Fruit fly (Drosophila melanogaster) whole organism, prepupa: ENCODE measurements around the gene hook.

Experiments used
- Blimp-1 ChIP-seq: fragments of 200-800 bp; sonication (Bioruptor generic); optimal IDR thresholded peaks from 3 replicates; lab custom pipeline; 2017; ENCODE audit warnings: missing biosample characterization, missing genetic modification characterization, mild to moderate bottlenecking, moderate library complexity, missing genetic modification reagents
- CG10669 ChIP-seq: fragments of 200-800 bp; sonication (Bioruptor generic); optimal IDR thresholded peaks from 3 replicates; lab custom pipeline; 2018; ENCODE audit warnings: missing biosample characterization, mild to moderate bottlenecking, missing genetic modification characterization, moderate library complexity
- CG11762 ChIP-seq: fragments of 200-800 bp; sonication (Bioruptor generic); optimal IDR thresholded peaks from 3 replicates; lab custom pipeline; 2016; ENCODE audit warnings: missing biosample characterization, missing genetic modification characterization; ENCODE audit not compliant: insufficient read depth
- CG11902 ChIP-seq: fragments of 200-800 bp; sonication (Bioruptor generic); optimal IDR thresholded peaks from 3 replicates; lab custom pipeline; 2016; ENCODE audit warnings: missing biosample characterization, missing genetic modification characterization
- CG15336 ChIP-seq: fragments of 200-800 bp; sonication (Bioruptor generic); IDR thresholded peaks from 2 replicates; pipeline ENCODE4 v1.3.6; 2022; ENCODE audit warnings: missing biosample characterization, missing genetic modification characterization
- CG1621 ChIP-seq: fragments of 200-800 bp; sonication (Bioruptor generic); optimal IDR thresholded peaks from 3 replicates; lab custom pipeline; 2018; ENCODE audit warnings: missing biosample characterization, mild to moderate bottlenecking, missing genetic modification characterization
- CG16779 ChIP-seq: fragments of 200-800 bp; sonication (Bioruptor generic); optimal IDR thresholded peaks from 3 replicates; lab custom pipeline; 2017; ENCODE audit warnings: missing biosample characterization, mild to moderate bottlenecking, missing genetic modification characterization
- CG3032 ChIP-seq: fragments of 200-800 bp; optimal IDR thresholded peaks from 2 replicates; lab custom pipeline; 2019; ENCODE audit warnings: missing biosample characterization, mild to moderate bottlenecking, missing genetic modification characterization, moderate library complexity
- CG31627 ChIP-seq: fragments of 200-800 bp; sonication (Bioruptor generic); optimal IDR thresholded peaks from 3 replicates; lab custom pipeline; 2016; ENCODE audit warnings: missing biosample characterization, missing genetic modification characterization
- CG32006 ChIP-seq: fragments of 200-800 bp; sonication (Bioruptor generic); optimal IDR thresholded peaks from 3 replicates; lab custom pipeline; 2017; ENCODE audit warnings: missing biosample characterization, mild to moderate bottlenecking, missing genetic modification characterization
- CG34406 ChIP-seq: fragments of 200-800 bp; sonication (Bioruptor generic); optimal IDR thresholded peaks from 3 replicates; lab custom pipeline; 2016; ENCODE audit warnings: missing biosample characterization, missing genetic modification characterization
- CG3919 ChIP-seq: fragments of 200-800 bp; sonication (Bioruptor generic); optimal IDR thresholded peaks from 3 replicates; lab custom pipeline; 2016; ENCODE audit warnings: missing biosample characterization, missing genetic modification characterization
- CG4318 ChIP-seq: fragments of 200-800 bp; sonication (Bioruptor generic); optimal IDR thresholded peaks from 3 replicates; lab custom pipeline; 2017; ENCODE audit warnings: missing biosample characterization, mild to moderate bottlenecking, missing genetic modification characterization
- CG6276 ChIP-seq: fragments of 200-800 bp; sonication (Bioruptor generic); optimal IDR thresholded peaks from 2 replicates; lab custom pipeline; 2017; ENCODE audit warnings: missing biosample characterization, mild to moderate bottlenecking, missing genetic modification characterization
- CG6792 ChIP-seq: fragments of 200-800 bp; sonication (Bioruptor generic); optimal IDR thresholded peaks from 3 replicates; lab custom pipeline; 2016; ENCODE audit warnings: missing biosample characterization, missing genetic modification characterization
- CG6808 ChIP-seq: fragments of 200-800 bp; sonication (Bioruptor generic); optimal IDR thresholded peaks from 3 replicates; lab custom pipeline; 2017; ENCODE audit warnings: missing biosample characterization, missing genetic modification characterization, mild to moderate bottlenecking, moderate library complexity, missing genetic modification reagents
- CG6854 ChIP-seq: fragments of 200-800 bp; sonication (Bioruptor generic); optimal IDR thresholded peaks from 2 replicates; lab custom pipeline; 2017; ENCODE audit warnings: missing biosample characterization, mild to moderate bottlenecking, missing genetic modification characterization
- CG8119 ChIP-seq: fragments of 200-800 bp; sonication (Bioruptor generic); IDR thresholded peaks from 3 replicates; pipeline ENCODE4 v1.3.6; 2022; ENCODE audit warnings: missing biosample characterization, missing genetic modification characterization
- CG8319 ChIP-seq: fragments of 200-800 bp; sonication (Bioruptor generic); optimal IDR thresholded peaks from 3 replicates; lab custom pipeline; 2016; ENCODE audit warnings: missing biosample characterization, missing genetic modification characterization
- CG8632 ChIP-seq: fragments of 200-800 bp; sonication (Bioruptor generic); optimal IDR thresholded peaks from 3 replicates; lab custom pipeline; 2016; ENCODE audit warnings: missing biosample characterization, missing genetic modification characterization
- Eip75B ChIP-seq: fragments of 200-800 bp; sonication (Bioruptor generic); optimal IDR thresholded peaks from 3 replicates; lab custom pipeline; 2016; ENCODE audit warnings: missing biosample characterization, missing genetic modification characterization
- Eip93F ChIP-seq: fragments of 200-800 bp; sonication (Bioruptor generic); optimal IDR thresholded peaks from 2 replicates; lab custom pipeline; 2016; ENCODE audit warnings: missing biosample characterization, mild to moderate bottlenecking, missing genetic modification characterization
- Hr39 ChIP-seq: fragments of 200-800 bp; sonication (Bioruptor generic); optimal IDR thresholded peaks from 2 replicates; lab custom pipeline; 2016; ENCODE audit warnings: missing biosample characterization, missing genetic modification characterization
- Hr4 ChIP-seq: fragments of 200-800 bp; sonication (Bioruptor generic); optimal IDR thresholded peaks from 3 replicates; lab custom pipeline; 2016; ENCODE audit warnings: missing biosample characterization, missing genetic modification characterization
- Lpt ChIP-seq: fragments of 200-800 bp; sonication (Bioruptor generic); optimal IDR thresholded peaks from 3 replicates; lab custom pipeline; 2016; ENCODE audit warnings: missing biosample characterization, missing genetic modification characterization
- Met ChIP-seq: fragments of 200-800 bp; sonication (Bioruptor generic); optimal IDR thresholded peaks from 3 replicates; lab custom pipeline; 2016; ENCODE audit warnings: missing biosample characterization, missing genetic modification characterization
- OdsH ChIP-seq: fragments of 200-800 bp; sonication (Bioruptor generic); optimal IDR thresholded peaks from 3 replicates; lab custom pipeline; 2016; ENCODE audit warnings: missing biosample characterization, missing genetic modification characterization
- Sox102F ChIP-seq: fragments of 200-800 bp; sonication (Bioruptor generic); optimal IDR thresholded peaks from 2 replicates; lab custom pipeline; 2016; ENCODE audit warnings: missing biosample characterization, mild to moderate bottlenecking, missing genetic modification characterization
- Sox14 ChIP-seq: fragments of 200-800 bp; sonication (Bioruptor generic); optimal IDR thresholded peaks from 3 replicates; lab custom pipeline; 2016; ENCODE audit warnings: missing biosample characterization, missing genetic modification characterization
- Sox15 ChIP-seq: fragments of 200-800 bp; sonication (Bioruptor generic); optimal IDR thresholded peaks from 3 replicates; lab custom pipeline; 2016; ENCODE audit warnings: missing biosample characterization, missing genetic modification characterization
- acj6 ChIP-seq: fragments of 200-800 bp; sonication (Bioruptor generic); optimal IDR thresholded peaks from 3 replicates; lab custom pipeline; 2016; ENCODE audit warnings: missing biosample characterization, missing genetic modification characterization
- dac ChIP-seq: fragments of 200-800 bp; sonication (Bioruptor generic); optimal IDR thresholded peaks from 2 replicates; lab custom pipeline; 2017; ENCODE audit warnings: missing biosample characterization, mild to moderate bottlenecking, missing genetic modification characterization
- dsx ChIP-seq: fragments of 200-800 bp; optimal IDR thresholded peaks from 3 replicates; lab custom pipeline; 2019; ENCODE audit warnings: missing biosample characterization, mild to moderate bottlenecking, missing genetic modification characterization, moderate library complexity; ENCODE audit not compliant: poor library complexity, severe bottlenecking
- eg ChIP-seq: fragments of 200-800 bp; sonication (Bioruptor generic); IDR thresholded peaks from 3 replicates; pipeline ENCODE4 v1.3.6; 2022; ENCODE audit warnings: missing biosample characterization, missing genetic modification characterization
- fd59A ChIP-seq: fragments of 200-800 bp; sonication (Bioruptor generic); optimal IDR thresholded peaks from 2 replicates; lab custom pipeline; 2017; ENCODE audit warnings: missing biosample characterization, mild to moderate bottlenecking, missing genetic modification characterization, missing genetic modification reagents
- fd85E ChIP-seq: fragments of 200-800 bp; sonication (Bioruptor generic); optimal IDR thresholded peaks from 3 replicates; lab custom pipeline; 2016; ENCODE audit warnings: missing biosample characterization, missing genetic modification characterization
- fkh ChIP-seq: fragments of 200-800 bp; sonication (Bioruptor generic); optimal IDR thresholded peaks from 3 replicates; lab custom pipeline; 2017; ENCODE audit warnings: missing biosample characterization, mild to moderate bottlenecking, missing genetic modification characterization, moderate library complexity
- lz ChIP-seq: fragments of 200-800 bp; sonication (Bioruptor generic); optimal IDR thresholded peaks from 3 replicates; lab custom pipeline; 2016; ENCODE audit warnings: missing biosample characterization, missing genetic modification characterization
- net ChIP-seq: fragments of 200-800 bp; sonication (Bioruptor generic); optimal IDR thresholded peaks from 3 replicates; lab custom pipeline; 2016; ENCODE audit warnings: missing biosample characterization, missing genetic modification characterization
- salr ChIP-seq, 2 experiments: fragments of 200-800 bp; sonication (Bioruptor generic); optimal IDR thresholded peaks; 3 replicates each; lab custom pipeline; 2016 to 2018; ENCODE audit warnings: missing biosample characterization in 2 of 2, missing genetic modification characterization in 2 of 2, mild to moderate bottlenecking in 1 of 2
- spab ChIP-seq: fragments of 200-800 bp; sonication (Bioruptor generic); optimal IDR thresholded peaks from 2 replicates; lab custom pipeline; 2017; ENCODE audit warnings: missing biosample characterization, mild to moderate bottlenecking, missing genetic modification characterization, missing genetic modification reagents
- ss ChIP-seq, 2 experiments: fragments of 200-800 bp; sonication (Bioruptor generic); optimal IDR thresholded peaks; 2 replicates in 1 of 2; 3 replicates in 1 of 2; lab custom pipeline; 2017 to 2018; ENCODE audit warnings: mild to moderate bottlenecking in 2 of 2, missing biosample characterization in 2 of 2, missing genetic modification characterization in 2 of 2, moderate library complexity in 1 of 2
- svp ChIP-seq: fragments of 200-800 bp; sonication (Bioruptor generic); peaks from one replicate; lab custom pipeline; 2016; ENCODE audit warnings: missing biosample characterization, missing genetic modification characterization
- topi ChIP-seq: fragments of 200-800 bp; sonication (Bioruptor generic); optimal IDR thresholded peaks from 3 replicates; lab custom pipeline; 2016; ENCODE audit warnings: missing biosample characterization, missing genetic modification characterization
- vri ChIP-seq: fragments of 200-800 bp; sonication (Bioruptor generic); optimal IDR thresholded peaks from 3 replicates; lab custom pipeline; 2016; ENCODE audit warnings: missing biosample characterization, mild to moderate bottlenecking, missing genetic modification characterization

Gene hook

dm6 chr2L:18982826-18983758 lies 50.2 kb downstream of the hook start (continued):
- TF ChIP-seq spab (no peak), Met (GFP tag; lab: Kevin White, UChicago) (peak; percentile 42), ss (GFP tag; optimal IDR thresholded peaks at IDR 0.05; lab: Kevin White, UChicago) (peak in 1 of 2 experiments; percentile 28), fd85E (GFP tag; lab: Kevin White, UChicago) (no peak), dac (GFP tag; lab: Kevin White, UChicago) (no peak), fd59A (GFP tag; lab: Kevin White, UChicago) (no peak), Lpt (GFP tag; lab: Kevin White, UChicago) (no peak), eg (GFP tag; lab: Robert Waterston, UW) (no peak), CG6808 (GFP tag; lab: Kevin White, UChicago) (no peak), salr (GFP tag; optimal IDR thresholded peaks at IDR 0.05; lab: Kevin White, UChicago) (no peak), CG31627 (peak; percentile 52), CG11902 (GFP tag; lab: Kevin White, UChicago) (no peak), vri (no peak), Sox14 (GFP tag; lab: Kevin White, UChicago) (peak; percentile 48)

dm6 chr2L:18981947-18982579 lies 51.2 kb downstream of the hook start:
- peak; percentile 89 for TF ChIP-seq CG32006 (GFP tag; lab: Kevin White, UChicago)
- TF ChIP-seq acj6 (GFP tag; lab: Kevin White, UChicago): peak; percentile 55
- TF ChIP-seq Eip93F (GFP tag; lab: Kevin White, UChicago): no peak
- TF ChIP-seq CG6854 (GFP tag; lab: Kevin White, UChicago): no peak
- peak; percentile 63 for TF ChIP-seq dac (GFP tag; lab: Kevin White, UChicago)
- peak; percentile 61 for TF ChIP-seq fd59A (GFP tag; lab: Kevin White, UChicago)
- TF ChIP-seq fd85E (GFP tag; lab: Kevin White, UChicago): no peak
- TF ChIP-seq CG16779 (tag; lab: Kevin White, UChicago): peak; percentile 57
- peak; percentile 69 for TF ChIP-seq CG3032
- peak; percentile 88 for TF ChIP-seq Hr4 (GFP tag; lab: Kevin White, UChicago)
- peak; percentile 76 for TF ChIP-seq svp
- TF ChIP-seq CG8119 (GFP tag; lab: Robert Waterston, UW): peak; percentile 90
- TF ChIP-seq net (GFP tag; lab: Kevin White, UChicago): peak; percentile 72
- TF ChIP-seq topi (GFP tag; lab: Kevin White, UChicago): peak; percentile 8
- TF ChIP-seq Sox102F (GFP tag; lab: Kevin White, UChicago): peak; percentile 16
- TF ChIP-seq CG6276 (GFP tag; lab: Kevin White, UChicago): peak; percentile 86
- peak; percentile 4 for TF ChIP-seq Hr39 (GFP tag; lab: Kevin White, UChicago)
- TF ChIP-seq CG4318 (GFP tag; lab: Kevin White, UChicago): peak; percentile 71
- no peak for TF ChIP-seq Blimp-1 (GFP tag; lab: Kevin White, UChicago)
- no peak for TF ChIP-seq fkh (GFP tag; lab: Kevin White, UChicago)
- peak; percentile 65 for TF ChIP-seq Eip75B (GFP tag; lab: Kevin White, UChicago)
- TF ChIP-seq CG8632 (GFP tag; lab: Kevin White, UChicago): peak; percentile 49
- peak; percentile 26 for TF ChIP-seq CG11762 (GFP tag; lab: Kevin White, UChicago)
- peak; percentile 51 for TF ChIP-seq Sox14 (GFP tag; lab: Kevin White, UChicago)
- peak; percentile 66 for TF ChIP-seq CG3919 (GFP tag; lab: Kevin White, UChicago)
- TF ChIP-seq CG10669 (GFP tag; lab: Kevin White, UChicago): peak; percentile 57
- TF ChIP-seq CG6792 (GFP tag; lab: Kevin White, UChicago): peak; percentile 58
- peak; percentile 51 for TF ChIP-seq CG34406
- peak; percentile 21 for TF ChIP-seq lz
- peak; percentile 54 for TF ChIP-seq CG1621 (tag; lab: Kevin White, UChicago)
- TF ChIP-seq CG15336 (GFP tag; lab: Robert Waterston, UW): peak; percentile 93
- no peak for TF ChIP-seq CG31627
- peak; percentile 71 for TF ChIP-seq OdsH (GFP tag; lab: Kevin White, UChicago)
- TF ChIP-seq Lpt (GFP tag; lab: Kevin White, UChicago): peak; percentile 84
- peak; percentile 91 for TF ChIP-seq CG8319 (GFP tag; lab: Kevin White, UChicago)
- peak; percentile 69 for TF ChIP-seq dsx (GFP tag; lab: Kevin White, UChicago)
- peak; percentile 10 for TF ChIP-seq Sox15 (GFP tag; lab: Kevin White, UChicago)
- peak; percentile 34 to 57 for TF ChIP-seq ss (GFP tag; optimal IDR thresholded peaks at IDR 0.05; lab: Kevin White, UChicago)
